Fruit fly (Drosophila melanogaster): ENCODE data around the gene tow.
A peak's percentile ranks its signal among the peaks of the same experiment; 100 is the strongest.

Gene tow

DNA sequence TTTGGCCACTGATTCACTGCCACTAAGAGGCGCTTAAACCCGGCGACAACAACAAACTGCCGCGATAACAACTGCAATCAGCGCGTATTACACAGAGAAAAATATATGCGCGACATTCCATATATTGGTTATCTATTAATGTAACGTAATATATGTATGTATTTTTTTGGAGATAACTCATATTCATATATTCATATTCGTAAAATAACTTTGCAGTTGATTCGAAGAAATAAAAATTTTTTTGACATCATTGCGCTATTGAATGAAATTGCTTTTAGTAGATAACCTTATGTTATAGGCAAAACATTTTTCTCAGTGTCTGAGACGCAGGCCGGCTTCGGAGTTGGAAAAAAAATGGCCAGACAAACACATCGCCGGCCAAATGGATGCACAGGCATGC lies 54.3 kb downstream of the tow start (continued):
- TF ChIP-seq CG42726 (GFP tag; IDR thresholded peaks at IDR 0.05; ENCODE audit: partially characterized antibody) (no peak), seq (GFP tag; IDR thresholded peaks at IDR 0.05) (peak; percentile 30; the same call in 1 of the 2 replicates), CG6765 (GFP tag; optimal IDR thresholded peaks at IDR 0.05) (no peak), Xbp1 (GFP tag; optimal IDR thresholded peaks at IDR 0.05) (no peak), lab (GFP tag; optimal IDR thresholded peaks at IDR 0.05) (peak; percentile 21), CG17802 (tag; optimal IDR thresholded peaks at IDR 0.05) (no peak), Gsc (GFP tag; IDR thresholded peaks at IDR 0.05) (no peak), prd (optimal IDR thresholded peaks at IDR 0.05) (no peak), prd (GFP tag; IDR thresholded peaks at IDR 0.05) (0 out of 3 replicates have a peak, but pooled peaks have one; percentile 33), wek (GFP tag; optimal IDR thresholded peaks at IDR 0.05) (no peak), Mad (GFP tag; optimal IDR thresholded peaks at IDR 0.05) (no peak), Oli (tag; optimal IDR thresholded peaks at IDR 0.05) (peak; percentile 34), fd96Cb (tag; optimal IDR thresholded peaks at IDR 0.05) (peak; percentile 38), CG2678 (tag; optimal IDR thresholded peaks at IDR 0.05) (peak; percentile 49), CG2202 (tag; optimal IDR thresholded peaks at IDR 0.05) (no peak), Ets65A (GFP tag) (no peak), CG6813 (GFP tag; optimal IDR thresholded peaks at IDR 0.05) (no peak), CG12391 (tag; optimal IDR thresholded peaks at IDR 0.05) (peak; percentile 16), org-1 (GFP tag; optimal IDR thresholded peaks at IDR 0.05) (no peak), Meics (GFP tag; optimal IDR thresholded peaks at IDR 0.05) (peak; percentile 35), sr (GFP tag; IDR thresholded peaks at IDR 0.05) (no peak), CG1602 (GFP tag; optimal IDR thresholded peaks at IDR 0.05) (no peak), disco-r (GFP tag; optimal IDR thresholded peaks at IDR 0.05) (no peak), Sox102F (GFP tag; optimal IDR thresholded peaks at IDR 0.05) (peak; percentile 30), nerfin-2 (GFP tag; IDR thresholded peaks at IDR 0.05; ENCODE audit: partially characterized antibody) (no peak), CG3847 (GFP tag; IDR thresholded peaks at IDR 0.05) (no peak), CG17361 (GFP tag; IDR thresholded peaks at IDR 0.05) (peak; percentile 34; the same call in 1 of the 3 replicates), CG12659 (GFP tag; optimal IDR thresholded peaks at IDR 0.05) (peak; percentile 16), CG2120 (GFP tag; optimal IDR thresholded peaks at IDR 0.05) (no peak), phol (tag; optimal IDR thresholded peaks at IDR 0.05) (peak; percentile 41), crc (GFP tag; optimal IDR thresholded peaks at IDR 0.05) (no peak), grn (GFP tag; optimal IDR thresholded peaks at IDR 0.05) (no peak), CoRest (tag; optimal IDR thresholded peaks at IDR 0.05) (peak; percentile 43), CG16813 (GFP tag; IDR thresholded peaks at IDR 0.05; ENCODE audit: partially characterized antibody) (no peak), CG10209 (GFP tag; optimal IDR thresholded peaks at IDR 0.05) (peak; percentile 7), CG11093 (GFP tag; IDR thresholded peaks at IDR 0.05) (0 out of 3 replicates have a peak, but pooled peaks have one; percentile 35), zf30C (GFP tag; optimal IDR thresholded peaks at IDR 0.05) (no peak), CG14050 (GFP tag; IDR thresholded peaks at IDR 0.05) (no peak), CHES-1-like (GFP tag; optimal IDR thresholded peaks at IDR 0.05) (no peak), vvl (GFP tag; IDR thresholded peaks at IDR 0.05) (peak; percentile 14; the same call in 1 of the 2 replicates), CG17359 (tag; optimal IDR thresholded peaks at IDR 0.05) (peak; percentile 32), CG13424 (tag; optimal IDR thresholded peaks at IDR 0.05) (peak; percentile 28), bcd (GFP tag; optimal IDR thresholded peaks at IDR 0.05) (peak; percentile 16), CG18011 (GFP tag; optimal IDR thresholded peaks at IDR 0.05) (no peak), Drgx (GFP tag; IDR thresholded peaks at IDR 0.05) (peak; percentile 65), CG17328 (GFP tag; IDR thresholded peaks at IDR 0.05) (no peak), unc-4 (GFP tag; IDR thresholded peaks at IDR 0.05; ENCODE audit: partially characterized antibody) (no peak), CG10274 (GFP tag; optimal IDR thresholded peaks at IDR 0.05) (no peak), hkb (optimal IDR thresholded peaks at IDR 0.05) (no peak), hkb (GFP tag; IDR thresholded peaks at IDR 0.05) (0 out of 2 replicates have a peak, but pooled peaks have one; percentile 16), Rfx (GFP tag; IDR thresholded peaks at IDR 0.05) (0 out of 2 replicates have a peak, but pooled peaks have one; percentile 10)
